Fruit fly (Drosophila melanogaster) whole organism, embryonic: Measurements from ENCODE around the gene CG43448.
A peak's percentile ranks its signal among the peaks of the same experiment; 100 is the strongest.

Experiments used
- Adf1 ChIP-seq: fragments of 200-800 bp; sonication (Bioruptor generic); IDR thresholded peaks from 2 replicates; pipeline ENCODE4 v1.3.6; 2022; ENCODE audit warnings: missing biosample characterization, missing genetic modification characterization
- Asciz ChIP-seq: fragments of 200-800 bp; sonication (Bioruptor generic); optimal IDR thresholded peaks from 2 replicates; lab custom pipeline; 2017; ENCODE audit warnings: missing biosample characterization, mild to moderate bottlenecking, missing genetic modification characterization, missing genetic modification reagents
- Bgb ChIP-seq: fragments of 200-800 bp; sonication (Bioruptor generic); IDR thresholded peaks from 2 replicates; pipeline ENCODE4 v1.3.6; 2022; ENCODE audit warnings: missing biosample characterization, missing genetic modification characterization; ENCODE audit not compliant: partially characterized antibody
- CG12071 ChIP-seq: fragments of 200-800 bp; sonication (Bioruptor generic); optimal IDR thresholded peaks from 3 replicates; lab custom pipeline; 2018; ENCODE audit warnings: missing biosample characterization, mild to moderate bottlenecking, missing genetic modification characterization
- CG12104 ChIP-seq: fragments of 200-800 bp; sonication (Bioruptor generic); optimal IDR thresholded peaks from 3 replicates; lab custom pipeline; 2016; ENCODE audit warnings: missing biosample characterization, missing genetic modification characterization
- CG1233 ChIP-seq: fragments of 200-800 bp; sonication (Bioruptor generic); optimal IDR thresholded peaks from 4 replicates; lab custom pipeline; 2018; ENCODE audit warnings: missing biosample characterization, mild to moderate bottlenecking, missing genetic modification characterization
- CG1647 ChIP-seq: fragments of 200-800 bp; sonication (Bioruptor generic); optimal IDR thresholded peaks from 3 replicates; lab custom pipeline; 2016; ENCODE audit warnings: missing biosample characterization, missing genetic modification characterization
- CG17912 ChIP-seq: fragments of 200-800 bp; sonication (Bioruptor generic); optimal IDR thresholded peaks from 2 replicates; lab custom pipeline; 2018; ENCODE audit warnings: missing biosample characterization, mild to moderate bottlenecking, missing genetic modification characterization
- CG31224 ChIP-seq: fragments of 200-800 bp; sonication (Bioruptor generic); IDR thresholded peaks from 2 replicates; pipeline ENCODE4 v1.3.6; 2022; ENCODE audit warnings: missing biosample characterization, missing genetic modification characterization
- CG4404 ChIP-seq: fragments of 200-800 bp; sonication (Bioruptor generic); IDR thresholded peaks from 2 replicates; pipeline ENCODE4 v1.3.6; 2022; ENCODE audit warnings: missing biosample characterization, missing genetic modification characterization
- CG4730 ChIP-seq: fragments of 200-800 bp; sonication (Bioruptor generic); IDR thresholded peaks from 2 replicates; pipeline ENCODE4 v1.3.6; 2022; ENCODE audit warnings: missing biosample characterization, missing genetic modification characterization
- CG5953 ChIP-seq: fragments of 200-800 bp; sonication (Bioruptor generic); IDR thresholded peaks from 2 replicates; pipeline ENCODE4 v1.3.6; 2022; ENCODE audit warnings: missing biosample characterization, missing genetic modification characterization
- CG6791 ChIP-seq: fragments of 200-800 bp; sonication (Bioruptor generic); IDR thresholded peaks from 3 replicates; pipeline ENCODE4 v1.3.6; 2022; ENCODE audit warnings: missing biosample characterization, missing genetic modification characterization; ENCODE audit not compliant: partially characterized antibody
- CoRest ChIP-seq: fragments of 200-800 bp; sonication (Bioruptor generic); optimal IDR thresholded peaks from 3 replicates; lab custom pipeline; 2018; ENCODE audit warnings: missing biosample characterization, mild to moderate bottlenecking, missing genetic modification characterization, moderate library complexity
- D19A ChIP-seq: fragments of 200-800 bp; optimal IDR thresholded peaks from 3 replicates; lab custom pipeline; 2019; ENCODE audit warnings: missing biosample characterization, mild to moderate bottlenecking, missing genetic modification characterization, moderate library complexity
- Dad ChIP-seq: fragments of 200-800 bp; sonication (Bioruptor generic); optimal IDR thresholded peaks from 3 replicates; lab custom pipeline; 2016; ENCODE audit warnings: missing biosample characterization, missing genetic modification characterization
- E2f2 ChIP-seq: fragments of 200-800 bp; sonication (Bioruptor generic); IDR thresholded peaks from 2 replicates; pipeline ENCODE4 v1.3.6; 2022; ENCODE audit warnings: missing biosample characterization, missing genetic modification characterization
- ERR ChIP-seq: fragments of 200-800 bp; sonication (Bioruptor generic); optimal IDR thresholded peaks from 2 replicates; lab custom pipeline; 2016; ENCODE audit warnings: missing biosample characterization, missing genetic modification characterization
- Gsc ChIP-seq: fragments of 200-800 bp; sonication (Bioruptor generic); IDR thresholded peaks from 2 replicates; pipeline ENCODE4 v1.3.6; 2022; ENCODE audit warnings: missing biosample characterization, missing genetic modification characterization
- HLH3B ChIP-seq: fragments of 200-800 bp; sonication (Bioruptor generic); IDR thresholded peaks from 2 replicates; pipeline ENCODE4 v1.3.6; 2022; ENCODE audit warnings: missing biosample characterization, missing genetic modification characterization
- Hey ChIP-seq: fragments of 200-800 bp; sonication (Bioruptor generic); optimal IDR thresholded peaks from 3 replicates; lab custom pipeline; 2018; ENCODE audit warnings: missing biosample characterization, mild to moderate bottlenecking, missing genetic modification characterization
- Hmx ChIP-seq: fragments of 200-800 bp; sonication (Bioruptor generic); optimal IDR thresholded peaks from 2 replicates; lab custom pipeline; 2016; ENCODE audit warnings: missing biosample characterization, missing genetic modification characterization
- Hr3 ChIP-seq: fragments of 200-800 bp; sonication (Bioruptor generic); optimal IDR thresholded peaks from 3 replicates; lab custom pipeline; 2016; ENCODE audit warnings: missing biosample characterization, missing genetic modification characterization
- MTF-1 ChIP-seq: fragments of 200-800 bp; sonication (Bioruptor generic); optimal IDR thresholded peaks from 2 replicates; lab custom pipeline; 2018; ENCODE audit warnings: missing biosample characterization, mild to moderate bottlenecking, missing genetic modification characterization, borderline replicate concordance
- Pdp1 ChIP-seq, 2 experiments: fragments of 200-800 bp; sonication (Bioruptor generic); optimal IDR thresholded peaks; 3 replicates each; lab custom pipeline; 2016; ENCODE audit warnings: missing biosample characterization in 2 of 2, missing genetic modification characterization in 2 of 2, mild to moderate bottlenecking in 1 of 2, moderate library complexity in 1 of 2
- Xbp1 ChIP-seq: fragments of 200-800 bp; sonication (Bioruptor generic); optimal IDR thresholded peaks from 3 replicates; lab custom pipeline; 2016; ENCODE audit warnings: missing biosample characterization, mild to moderate bottlenecking, missing genetic modification characterization
- amos ChIP-seq: fragments of 200-800 bp; sonication (Bioruptor generic); IDR thresholded peaks from 2 replicates; pipeline ENCODE4 v1.3.6; 2022; ENCODE audit warnings: missing biosample characterization, missing genetic modification characterization; ENCODE audit not compliant: partially characterized antibody
- ap ChIP-seq: fragments of 200-800 bp; sonication (Bioruptor generic); IDR thresholded peaks from 2 replicates; pipeline ENCODE4 v1.3.6; 2022; ENCODE audit warnings: missing biosample characterization, missing genetic modification characterization
- ara ChIP-seq: fragments of 200-800 bp; sonication (Bioruptor generic); IDR thresholded peaks from 2 replicates; pipeline ENCODE4 v1.3.6; 2022; ENCODE audit warnings: missing biosample characterization, missing genetic modification characterization
- chif ChIP-seq, 2 experiments: fragments of 200-800 bp; sonication (Bioruptor generic); optimal IDR thresholded peaks; 3 replicates each; lab custom pipeline; 2016; ENCODE audit warnings: missing biosample characterization in 2 of 2, missing genetic modification characterization in 2 of 2
- chinmo ChIP-seq: fragments of 200-800 bp; sonication (Bioruptor generic); IDR thresholded peaks from 4 replicates; pipeline ENCODE4 v1.3.6; 2022; ENCODE audit warnings: missing biosample characterization, missing genetic modification characterization; ENCODE audit not compliant: partially characterized antibody
- dan ChIP-seq: fragments of 200-800 bp; sonication (Bioruptor generic); IDR thresholded peaks from 2 replicates; pipeline ENCODE4 v1.3.6; 2022; ENCODE audit warnings: missing biosample characterization, missing genetic modification characterization
- gcm ChIP-seq: fragments of 200-800 bp; sonication (Bioruptor generic); optimal IDR thresholded peaks from 2 replicates; lab custom pipeline; 2019; ENCODE audit warnings: missing biosample characterization, mild to moderate bottlenecking, missing genetic modification characterization, moderate library complexity
- gfzf ChIP-seq: fragments of 200-800 bp; sonication (Bioruptor generic); optimal IDR thresholded peaks from 2 replicates; lab custom pipeline; 2016; ENCODE audit warnings: missing biosample characterization, mild to moderate bottlenecking, missing genetic modification characterization, moderate library complexity
- ind ChIP-seq: fragments of 200-800 bp; sonication (Bioruptor generic); optimal IDR thresholded peaks from 3 replicates; lab custom pipeline; 2016; ENCODE audit warnings: missing biosample characterization, missing genetic modification characterization
- klu ChIP-seq: fragments of 200-800 bp; sonication (Bioruptor generic); IDR thresholded peaks from 2 replicates; pipeline ENCODE4 v1.3.6; 2022; ENCODE audit warnings: missing biosample characterization, missing genetic modification characterization
- mam ChIP-seq: fragments of 200-800 bp; sonication (Bioruptor generic); optimal IDR thresholded peaks from 3 replicates; lab custom pipeline; 2016; ENCODE audit warnings: missing biosample characterization, missing genetic modification characterization
- nau ChIP-seq: fragments of 200-800 bp; sonication (Bioruptor generic); optimal IDR thresholded peaks from 3 replicates; lab custom pipeline; 2017; ENCODE audit warnings: missing biosample characterization, mild to moderate bottlenecking, missing genetic modification characterization, missing genetic modification reagents
- oc ChIP-seq: fragments of 200-800 bp; sonication (Bioruptor generic); optimal IDR thresholded peaks from 2 replicates; lab custom pipeline; 2018; ENCODE audit warnings: missing biosample characterization, mild to moderate bottlenecking, missing genetic modification characterization, moderate library complexity
- pan ChIP-seq, 4 experiments: fragments of >200 bp in 3 of 4; fragments of 200-800 bp in 1 of 4; sonication (Bioruptor generic) in 1 of 4; optimal IDR thresholded peaks in 3 of 4; IDR thresholded peaks in 1 of 4; 2 replicates each; pipeline versions ENCODE4 v1.3.6 to Lab custom; 2017 to 2022; ENCODE audit warnings: missing biosample characterization in 2 of 4, missing genetic modification characterization in 2 of 4, mixed read lengths in 1 of 4
- pho ChIP-seq: fragments of 200-800 bp; sonication (Bioruptor generic); optimal IDR thresholded peaks from 2 replicates; lab custom pipeline; 2016; ENCODE audit warnings: missing biosample characterization, missing genetic modification characterization
- pros ChIP-seq: fragments of 200-800 bp; sonication (Bioruptor generic); optimal IDR thresholded peaks from 3 replicates; lab custom pipeline; 2019; ENCODE audit warnings: missing biosample characterization, mild to moderate bottlenecking, missing genetic modification characterization, moderate library complexity
- psq ChIP-seq: fragments of 200-800 bp; sonication (Bioruptor generic); optimal IDR thresholded peaks from 2 replicates; lab custom pipeline; 2017; ENCODE audit warnings: missing biosample characterization, missing genetic modification characterization
- sima ChIP-seq: fragments of 200-800 bp; sonication (Bioruptor generic); optimal IDR thresholded peaks from 2 replicates; lab custom pipeline; 2016; ENCODE audit warnings: missing biosample characterization, missing genetic modification characterization
- sna ChIP-seq: fragments of 200-800 bp; sonication (Bioruptor generic); IDR thresholded peaks from 2 replicates; pipeline ENCODE4 v1.3.6; 2022; ENCODE audit warnings: missing biosample characterization, missing genetic modification characterization; ENCODE audit not compliant: partially characterized antibody
- tll ChIP-seq, 2 experiments: fragments of 200-800 bp in 1 of 2; fragments of >200 bp in 1 of 2; sonication (Bioruptor generic) in 1 of 2; optimal IDR thresholded peaks; 2 replicates each; lab custom pipeline; 2017 to 2019; ENCODE audit warnings: missing biosample characterization in 2 of 2, missing genetic modification characterization in 2 of 2, mild to moderate bottlenecking in 1 of 2, moderate library complexity in 1 of 2
- tna ChIP-seq: fragments of 200-800 bp; sonication (Bioruptor generic); IDR thresholded peaks from 2 replicates; pipeline ENCODE4 v1.3.6; 2022; ENCODE audit warnings: missing biosample characterization, missing genetic modification characterization; ENCODE audit not compliant: partially characterized antibody
- toy ChIP-seq: fragments of 200-800 bp; sonication (Bioruptor generic); IDR thresholded peaks from 2 replicates; pipeline ENCODE4 v1.3.6; 2022; ENCODE audit warnings: missing biosample characterization, missing genetic modification characterization
- usp ChIP-seq: fragments of >200 bp; optimal IDR thresholded peaks from 2 replicates; lab custom pipeline; 2017; ENCODE audit warnings: missing biosample characterization, missing genetic modification characterization
- zen2 ChIP-seq: fragments of 200-800 bp; sonication (Bioruptor generic); IDR thresholded peaks from 3 replicates; pipeline ENCODE4 v1.3.6; 2022; ENCODE audit warnings: missing biosample characterization, missing genetic modification characterization; ENCODE audit not compliant: partially characterized antibody

Gene CG43448

dm6 chr3R:30243262-30243815 is 5.8 kb upstream of the CG43448 start, which contains the start of gene CG9737 (continued):
- TF ChIP-seq Pdp1 (GFP tag; optimal IDR thresholded peaks at IDR 0.05; lab: Kevin White, UChicago): peak in 1 of 2 experiments; percentile 97
- no peak for TF ChIP-seq Hr3 (GFP tag; lab: Kevin White, UChicago)
- TF ChIP-seq CG4730: no peak
- TF ChIP-seq Asciz: no peak
- TF ChIP-seq CG1233 (GFP tag; lab: Kevin White, UChicago): no peak
- TF ChIP-seq pros (GFP tag; lab: Kevin White, UChicago): peak; percentile 99
- TF ChIP-seq Xbp1 (GFP tag; lab: Kevin White, UChicago): no peak
- TF ChIP-seq ERR (GFP tag; lab: Kevin White, UChicago): no peak
- no peak for TF ChIP-seq D19A (tag; lab: Kevin White, UChicago)
- TF ChIP-seq HLH3B (GFP tag; lab: Robert Waterston, UW): no peak
- TF ChIP-seq pan (optimal IDR thresholded peaks at IDR 0.05; lab: Kevin White, UChicago): no peak
- no peak for TF ChIP-seq pan (GFP tag; optimal IDR thresholded peaks at IDR 0.05 in 1 of 2, IDR thresholded peaks at IDR 0.05 in 1 of 2)
- TF ChIP-seq sima (GFP tag; lab: Kevin White, UChicago): no peak
- TF ChIP-seq mam (GFP tag; lab: Kevin White, UChicago): no peak
- no peak for TF ChIP-seq psq (GFP tag; lab: Kevin White, UChicago)
- no peak for TF ChIP-seq pho (GFP tag; lab: Kevin White, UChicago)
- TF ChIP-seq tna (GFP tag; lab: Robert Waterston, UW): peak; percentile 18; the same call in 1 of the 2 replicates
- TF ChIP-seq Hmx (GFP tag; lab: Kevin White, UChicago): no peak
- no peak for TF ChIP-seq gfzf
- peak; percentile 98 for TF ChIP-seq chinmo (GFP tag; lab: Robert Waterston, UW)
- TF ChIP-seq Bgb (GFP tag; lab: Robert Waterston, UW): no peak; the same call in 1 of the 2 replicates
- TF ChIP-seq chif (GFP tag; optimal IDR thresholded peaks at IDR 0.05; lab: Kevin White, UChicago): no peak
- TF ChIP-seq CG12104: no peak
- TF ChIP-seq sna: no peak
- TF ChIP-seq MTF-1: no peak
- TF ChIP-seq toy: no peak
- no peak for TF ChIP-seq CG12071 (GFP tag; lab: Kevin White, UChicago)
- TF ChIP-seq nau (GFP tag; lab: Kevin White, UChicago): peak; percentile 19
- no peak for TF ChIP-seq CG1647
- no peak for TF ChIP-seq CoRest (tag; lab: Kevin White, UChicago)
- TF ChIP-seq klu (GFP tag; lab: Robert Waterston, UW): no peak
- no peak for TF ChIP-seq usp (GFP tag; lab: Kevin White, UChicago)
- TF ChIP-seq oc: peak; percentile 16
- TF ChIP-seq dan (GFP tag; lab: Robert Waterston, UW): no peak
- TF ChIP-seq E2f2 (GFP tag; lab: Robert Waterston, UW): no peak
- TF ChIP-seq CG5953 (GFP tag; lab: Robert Waterston, UW): no peak
- no peak for TF ChIP-seq CG31224 (GFP tag; lab: Robert Waterston, UW)
- no peak for TF ChIP-seq ind (GFP tag; lab: Kevin White, UChicago)
- no peak for TF ChIP-seq CG4404 (GFP tag; lab: Robert Waterston, UW)
- peak; percentile 32; the same call in 1 of the 2 replicates for TF ChIP-seq amos (GFP tag; lab: Robert Waterston, UW)
- no peak for TF ChIP-seq Adf1
- no peak for TF ChIP-seq tll (GFP tag; optimal IDR thresholded peaks at IDR 0.05; lab: Kevin White, UChicago)
- no peak for TF ChIP-seq Dad (GFP tag; lab: Kevin White, UChicago)
- TF ChIP-seq CG6791 (GFP tag; lab: Robert Waterston, UW): no peak
- no peak for TF ChIP-seq ap (GFP tag; lab: Robert Waterston, UW)
- TF ChIP-seq ara: no peak
- no peak for TF ChIP-seq Gsc (GFP tag; lab: Robert Waterston, UW)
- no peak for TF ChIP-seq CG17912 (GFP tag; lab: Kevin White, UChicago)
- TF ChIP-seq zen2 (GFP tag; lab: Robert Waterston, UW): no peak
- TF ChIP-seq Hey (tag; lab: Kevin White, UChicago): no peak
- TF ChIP-seq gcm: peak; percentile 1
